Worm (Caenorhabditis elegans): ENCODE data around the gene tkt-1.
A peak's percentile ranks its signal among the peaks of the same experiment; 100 is the strongest.

The tkt-1 gene

ce11 chrIV:10243276-10243675, at the start of gene tkt-1:
Gene tkt-1 (plus strand): TSS chrIV:10243612.
- no peak for TF ChIP-seq mec-3 (tag; optimal IDR thresholded peaks at IDR 0.05; ENCODE audit: borderline replicate concordance)
- no peak for TF ChIP-seq ceh-48 (tag; optimal IDR thresholded peaks at IDR 0.05)
- TF ChIP-seq dve-1 (tag; optimal IDR thresholded peaks at IDR 0.05): no peak
- no peak for TF ChIP-seq hlh-13 (GFP tag; optimal IDR thresholded peaks at IDR 0.05)
- no peak for TF ChIP-seq fkh-10 (GFP tag; optimal IDR thresholded peaks at IDR 0.05)
- TF ChIP-seq pha-2 (tag; optimal IDR thresholded peaks at IDR 0.05): no peak
- TF ChIP-seq F13H6.1 (tag; optimal IDR thresholded peaks at IDR 0.05): no peak
- TF ChIP-seq elt-2 (tag; optimal IDR thresholded peaks at IDR 0.05): peak; percentile 91

ce11 chrIV:10194345-10194744, 49.1 kb upstream of the tkt-1 start, which contains the start of gene ptrg-1:
Gene ptrg-1 (minus strand): TSS chrIV:10194445.
- TF ChIP-seq ceh-24 (tag; optimal IDR thresholded peaks at IDR 0.05): no peak
- TF ChIP-seq madf-2 (tag; optimal IDR thresholded peaks at IDR 0.05): no peak
- no peak for TF ChIP-seq sox-4 (tag; optimal IDR thresholded peaks at IDR 0.05)
- TF ChIP-seq odd-2 (tag; optimal IDR thresholded peaks at IDR 0.05): no peak
- no peak for TF ChIP-seq pha-2 (tag; optimal IDR thresholded peaks at IDR 0.05)
- no peak for TF ChIP-seq ceh-19 (GFP tag; optimal IDR thresholded peaks at IDR 0.05)
- TF ChIP-seq ets-4 (tag; optimal IDR thresholded peaks at IDR 0.05): no peak
- no peak for TF ChIP-seq K02D7.2 (tag; optimal IDR thresholded peaks at IDR 0.05)
- no peak for TF ChIP-seq pha-4 (tag; optimal IDR thresholded peaks at IDR 0.05)
- TF ChIP-seq ceh-14 (tag; optimal IDR thresholded peaks at IDR 0.05): no peak
- no peak for TF ChIP-seq pqm-1 (tag; optimal IDR thresholded peaks at IDR 0.05)

ce11 chrIV:10197317-10197867, 46.0 kb upstream of the tkt-1 start, which contains the start of gene gon-4:
Gene gon-4 (plus strand): TSS chrIV:10197817.
- TF ChIP-seq nhr-232 (tag; optimal IDR thresholded peaks at IDR 0.05): no peak
- TF ChIP-seq hlh-15 (tag; optimal IDR thresholded peaks at IDR 0.05): no peak
- no peak for TF ChIP-seq unc-86 (tag; optimal IDR thresholded peaks at IDR 0.05)
- TF ChIP-seq fkh-10 (GFP tag; optimal IDR thresholded peaks at IDR 0.05): no peak
- no peak for TF ChIP-seq fkh-6 (tag; optimal IDR thresholded peaks at IDR 0.05)
- no peak for TF ChIP-seq Y22D7AL.16 (tag; optimal IDR thresholded peaks at IDR 0.05)
- no peak for TF ChIP-seq che-1 (tag; optimal IDR thresholded peaks at IDR 0.05)
- TF ChIP-seq ttx-3 (tag; optimal IDR thresholded peaks at IDR 0.05): no peak
- TF ChIP-seq ceh-45 (GFP tag; IDR thresholded peaks at IDR 0.05): no peak
- no peak for TF ChIP-seq C08G9.2 (tag; optimal IDR thresholded peaks at IDR 0.05)
- no peak for TF ChIP-seq madf-2 (tag; optimal IDR thresholded peaks at IDR 0.05)
- TF ChIP-seq ceh-18 (tag; optimal IDR thresholded peaks at IDR 0.05): no peak
- peak; percentile 28 for TF ChIP-seq ceh-2 (tag; optimal IDR thresholded peaks at IDR 0.05)
- TF ChIP-seq ceh-6 (GFP tag; optimal IDR thresholded peaks at IDR 0.05): no peak
- TF ChIP-seq C38D4.7 (GFP tag; optimal IDR thresholded peaks at IDR 0.05): no peak
- peak; percentile 19 for TF ChIP-seq ceh-31 (tag; optimal IDR thresholded peaks at IDR 0.05)

ce11 chrIV:10206182-10206581, 37.2 kb upstream of the tkt-1 start, which contains the start of gene K04D7.6:
Gene K04D7.6 (minus strand): TSS chrIV:10206282.
- no peak for TF ChIP-seq pros-1 (tag; optimal IDR thresholded peaks at IDR 0.05)
- TF ChIP-seq hlh-15 (tag; optimal IDR thresholded peaks at IDR 0.05): no peak
- no peak for TF ChIP-seq sdc-2 (tag; optimal IDR thresholded peaks at IDR 0.05)
- TF ChIP-seq ahr-1 (tag; optimal IDR thresholded peaks at IDR 0.05): no peak
- no peak for TF ChIP-seq ceh-34 (tag; optimal IDR thresholded peaks at IDR 0.05)
- TF ChIP-seq unc-42 (tag; optimal IDR thresholded peaks at IDR 0.05): no peak
- no peak for TF ChIP-seq ceh-6 (GFP tag; optimal IDR thresholded peaks at IDR 0.05)
- no peak for TF ChIP-seq lim-6 (tag; optimal IDR thresholded peaks at IDR 0.05)
- no peak for TF ChIP-seq K02D7.2 (tag; optimal IDR thresholded peaks at IDR 0.05)
- no peak for TF ChIP-seq gmeb-2 (tag; optimal IDR thresholded peaks at IDR 0.05)
- TF ChIP-seq sox-2 (GFP tag; IDR thresholded peaks at IDR 0.05): no peak
- TF ChIP-seq ceh-30 (tag; optimal IDR thresholded peaks at IDR 0.05): no peak
- no peak for TF ChIP-seq pax-1 (tag; optimal IDR thresholded peaks at IDR 0.05)
- no peak for TF ChIP-seq K09A11.1 (tag; optimal IDR thresholded peaks at IDR 0.05; ENCODE audit: insufficient read depth)
- TF ChIP-seq hlh-8 (tag; optimal IDR thresholded peaks at IDR 0.05): no peak
